Worm (Caenorhabditis elegans) whole organism, midembryonic: Measurements from ENCODE around the gene nhr-235.

Experiments used
- T22C8.4 ChIP-seq: fragments of 200-800 bp; sonication (Bioruptor generic); IDR thresholded peaks from 2 replicates; pipeline ENCODE4 v1.3.6; 2022; ENCODE audit warnings: missing genetic modification characterization, missing compliant biosample characterization
- flt-1 ChIP-seq: fragments of 200-800 bp; sonication (Bioruptor generic); IDR thresholded peaks from 2 replicates; pipeline ENCODE4 v1.3.6; 2022; ENCODE audit warnings: missing genetic modification characterization, missing compliant biosample characterization
- ref-1 ChIP-seq: fragments of 200-800 bp; sonication (Bioruptor generic); conservative IDR thresholded peaks from 2 replicates; pipeline ENCODE4 v1.3.6; 2022; ENCODE audit warnings: missing genetic modification reagents, missing genetic modification characterization, missing compliant biosample characterization
- tab-1 ChIP-seq: fragments of 200-800 bp; sonication (Bioruptor generic); IDR thresholded peaks from 2 replicates; pipeline ENCODE4 v1.3.6; 2022; ENCODE audit warnings: missing genetic modification characterization, missing compliant biosample characterization

- TF ChIP-seq T22C8.4 (GFP tag; lab: Robert Waterston, UW) (no peak), ref-1 (GFP tag; lab: Robert Waterston, UW) (no peak), flt-1 (GFP tag; lab: Robert Waterston, UW) (no peak), tab-1 (no peak)
Observed at ce11 chrII:12625673-12626072, 14.8 kb upstream of the nhr-235 start.
